Fruit fly (Drosophila melanogaster): ENCODE results near the gene CG7049.

Gene CG7049

DNA sequence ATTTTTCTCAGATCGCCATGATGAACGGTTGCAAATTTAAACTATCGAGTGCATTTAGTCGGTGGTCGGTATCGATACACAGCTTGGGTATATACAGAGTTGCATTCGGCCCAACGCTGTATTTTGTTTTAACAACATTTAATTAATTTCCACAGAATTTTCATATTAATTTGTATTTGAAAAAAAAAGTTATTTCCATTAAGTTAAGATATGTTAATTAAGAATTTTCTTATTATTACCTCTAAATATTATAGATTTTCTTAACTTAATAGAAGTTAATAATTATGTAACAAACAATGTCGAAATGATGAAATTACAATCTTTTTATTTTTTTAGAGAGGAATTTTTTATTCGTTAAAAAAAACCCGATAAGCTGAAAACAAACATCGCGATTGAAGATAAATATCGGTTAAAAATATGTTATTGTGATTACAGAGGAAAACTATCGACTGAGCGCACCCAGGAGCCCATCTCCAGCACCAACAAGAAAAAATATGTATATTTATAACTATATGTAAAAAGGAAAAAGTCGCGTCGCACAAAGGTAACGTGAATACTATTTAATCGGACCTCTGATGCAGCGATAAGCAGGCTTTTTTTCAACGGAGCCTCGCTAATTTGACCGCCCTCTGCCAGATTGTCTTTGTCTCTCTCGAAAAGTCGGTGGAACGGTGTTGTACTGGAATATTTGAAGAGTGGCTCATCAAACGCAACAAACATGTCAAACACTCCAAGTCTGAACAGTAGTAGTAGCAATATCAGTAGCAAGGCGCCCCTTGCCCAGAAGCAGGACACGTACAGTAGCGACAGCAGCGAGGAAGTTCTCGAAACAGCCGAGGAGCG lies 23.9 kb upstream of the CG7049 start, which contains the start of the genes rno and mri (continued):
- TF ChIP-seq Atf6 (GFP tag; IDR thresholded peaks at IDR 0.05) (peak; percentile 67; the same call in 1 of the 2 replicates), Mad (GFP tag; optimal IDR thresholded peaks at IDR 0.05) (peak; percentile 10), Aef1 (GFP tag; IDR thresholded peaks at IDR 0.05) (peak; percentile 47; the same call in 2 of the 3 replicates), CG14965 (GFP tag; optimal IDR thresholded peaks at IDR 0.05; ENCODE audit: borderline replicate concordance) (no peak), Lhr (GFP tag; optimal IDR thresholded peaks at IDR 0.05) (peak; percentile 66), jumu (GFP tag; optimal IDR thresholded peaks at IDR 0.05) (no peak), CG8944 (GFP tag; optimal IDR thresholded peaks at IDR 0.05) (no peak), Sry-δ (GFP tag; optimal IDR thresholded peaks at IDR 0.05) (peak; percentile 81), CG11456 (GFP tag; IDR thresholded peaks at IDR 0.05) (peak; percentile 79), CG18619 (GFP tag; optimal IDR thresholded peaks at IDR 0.05) (peak; percentile 44), Dp (GFP tag; optimal IDR thresholded peaks at IDR 0.05) (no peak), Pdp1 (GFP tag; optimal IDR thresholded peaks at IDR 0.05) (peak in 1 of 2 experiments; percentile 50), CG12744 (GFP tag; optimal IDR thresholded peaks at IDR 0.05) (no peak), CG13296 (GFP tag; optimal IDR thresholded peaks at IDR 0.05) (no peak), sd (tag; optimal IDR thresholded peaks at IDR 0.05) (peak; percentile 30), sug (tag; optimal IDR thresholded peaks at IDR 0.05) (peak; percentile 73), CG10209 (GFP tag; optimal IDR thresholded peaks at IDR 0.05) (peak; percentile 40), CG8924 (tag; optimal IDR thresholded peaks at IDR 0.05) (peak; percentile 85), CG1024 (GFP tag; IDR thresholded peaks at IDR 0.05) (no peak), CG15011 (GFP tag; optimal IDR thresholded peaks at IDR 0.05) (no peak), unc-4 (GFP tag; IDR thresholded peaks at IDR 0.05; ENCODE audit: partially characterized antibody) (peak; percentile 87), CG18262 (tag; optimal IDR thresholded peaks at IDR 0.05) (peak; percentile 84), Drgx (GFP tag; IDR thresholded peaks at IDR 0.05) (peak; percentile 47; the same call in 1 of the 2 replicates), dati (GFP tag; IDR thresholded peaks at IDR 0.05) (peak; percentile 46; the same call in 1 of the 2 replicates), ATbp (GFP tag; optimal IDR thresholded peaks at IDR 0.05) (peak; percentile 7), CG9932 (GFP tag; IDR thresholded peaks at IDR 0.05) (peak; percentile 88), CG3847 (GFP tag; IDR thresholded peaks at IDR 0.05) (peak; percentile 66; the same call in 1 of the 2 replicates), CG10274 (GFP tag; optimal IDR thresholded peaks at IDR 0.05) (no peak), pum (GFP tag; optimal IDR thresholded peaks at IDR 0.05) (peak; percentile 20), CG14050 (GFP tag; IDR thresholded peaks at IDR 0.05) (peak; percentile 40; the same call in 1 of the 3 replicates), NC2β (GFP tag; optimal IDR thresholded peaks at IDR 0.05) (no peak), trh (GFP tag; optimal IDR thresholded peaks at IDR 0.05) (peak; percentile 44), scrt (GFP tag; optimal IDR thresholded peaks at IDR 0.05) (no peak), CG6765 (GFP tag; optimal IDR thresholded peaks at IDR 0.05) (no peak), CG4282 (GFP tag; optimal IDR thresholded peaks at IDR 0.05) (no peak), mld (GFP tag; IDR thresholded peaks at IDR 0.05; ENCODE audit: partially characterized antibody) (peak; percentile 80), CG7556 (GFP tag; optimal IDR thresholded peaks at IDR 0.05) (peak; percentile 69), h (optimal IDR thresholded peaks at IDR 0.05) (no peak), caup (GFP tag; optimal IDR thresholded peaks at IDR 0.05; ENCODE audit: severe bottlenecking) (peak; percentile 59), CG13123 (GFP tag; optimal IDR thresholded peaks at IDR 0.05) (peak; percentile 51), CG32532 (GFP tag; IDR thresholded peaks at IDR 0.05) (peak; percentile 80), CG1603 (tag; optimal IDR thresholded peaks at IDR 0.05) (peak; percentile 57), HmgD (GFP tag; optimal IDR thresholded peaks at IDR 0.05) (no peak), CG17612 (GFP tag; IDR thresholded peaks at IDR 0.05) (no peak), CG31388 (GFP tag; optimal IDR thresholded peaks at IDR 0.05) (no peak), ewg (GFP tag; optimal IDR thresholded peaks at IDR 0.05) (peak; percentile 24), CG10366 (GFP tag; IDR thresholded peaks at IDR 0.05) (peak; percentile 74), Trl (optimal IDR thresholded peaks at IDR 0.05) (no peak), Trl (GFP tag; optimal IDR thresholded peaks at IDR 0.05) (no peak)
